Fruit fly (Drosophila melanogaster) whole organism, embryonic: ENCODE results near the gene rho-5.

Source experiments
- Aef1 ChIP-seq: fragments of 200-800 bp; sonication (Bioruptor generic); IDR thresholded peaks from 3 replicates; pipeline ENCODE4 v1.3.6; 2022; ENCODE audit warnings: missing biosample characterization, missing genetic modification characterization
- Asciz ChIP-seq: fragments of 200-800 bp; sonication (Bioruptor generic); optimal IDR thresholded peaks from 2 replicates; lab custom pipeline; 2017; ENCODE audit warnings: missing biosample characterization, mild to moderate bottlenecking, missing genetic modification characterization, missing genetic modification reagents
- Atf6 ChIP-seq: fragments of 200-800 bp; sonication (Bioruptor generic); IDR thresholded peaks from 2 replicates; pipeline ENCODE4 v1.3.6; 2022; ENCODE audit warnings: missing biosample characterization, missing genetic modification characterization
- Bteb2 ChIP-seq: fragments of 200-800 bp; sonication (Bioruptor generic); optimal IDR thresholded peaks from 2 replicates; lab custom pipeline; 2016; ENCODE audit warnings: missing biosample characterization, missing genetic modification characterization
- C15 ChIP-seq: fragments of 200-800 bp; sonication (Bioruptor generic); IDR thresholded peaks from 3 replicates; pipeline ENCODE4 v1.3.6; 2022; ENCODE audit warnings: missing biosample characterization, missing genetic modification characterization
- CG11247 ChIP-seq: fragments of 200-800 bp; sonication (Bioruptor generic); IDR thresholded peaks from 2 replicates; pipeline ENCODE4 v1.3.6; 2022; ENCODE audit warnings: missing biosample characterization, missing genetic modification characterization
- CG12155 ChIP-seq: fragments of 200-800 bp; sonication (Bioruptor generic); optimal IDR thresholded peaks from 3 replicates; lab custom pipeline; 2016; ENCODE audit warnings: missing biosample characterization, missing genetic modification characterization
- CG13287 ChIP-seq: fragments of 200-800 bp; sonication (Bioruptor generic); IDR thresholded peaks from 2 replicates; pipeline ENCODE4 v1.3.6; 2022; ENCODE audit warnings: missing biosample characterization, missing genetic modification characterization; ENCODE audit not compliant: partially characterized antibody
- CG13775 ChIP-seq: fragments of 200-800 bp; sonication (Bioruptor generic); optimal IDR thresholded peaks from 3 replicates; lab custom pipeline; 2017; ENCODE audit warnings: missing biosample characterization, mild to moderate bottlenecking, missing genetic modification characterization
- CG15479 ChIP-seq: fragments of 200-800 bp; sonication (Bioruptor generic); optimal IDR thresholded peaks from 3 replicates; lab custom pipeline; 2019; ENCODE audit warnings: missing biosample characterization, mild to moderate bottlenecking, missing genetic modification characterization, moderate library complexity
- CG17829 ChIP-seq: fragments of 200-800 bp; optimal IDR thresholded peaks from 2 replicates; lab custom pipeline; 2019; ENCODE audit warnings: missing biosample characterization, mild to moderate bottlenecking, missing genetic modification characterization, moderate library complexity
- CG2712 ChIP-seq: fragments of 200-800 bp; optimal IDR thresholded peaks from 3 replicates; lab custom pipeline; 2019; ENCODE audit warnings: missing biosample characterization, mild to moderate bottlenecking, missing genetic modification characterization, moderate library complexity
- CG33557 ChIP-seq: fragments of 200-800 bp; sonication (Bioruptor generic); optimal IDR thresholded peaks from 2 replicates; lab custom pipeline; 2019; ENCODE audit warnings: missing biosample characterization, mild to moderate bottlenecking, missing genetic modification characterization, moderate library complexity
- CG4424 ChIP-seq: fragments of 200-800 bp; sonication (Bioruptor generic); optimal IDR thresholded peaks from 3 replicates; lab custom pipeline; 2016; ENCODE audit warnings: missing biosample characterization, missing genetic modification characterization
- CG6683 ChIP-seq: fragments of 200-800 bp; sonication (Bioruptor generic); optimal IDR thresholded peaks from 2 replicates; lab custom pipeline; 2017; ENCODE audit warnings: missing biosample characterization, mild to moderate bottlenecking, missing genetic modification characterization, missing genetic modification reagents
- CG8359 ChIP-seq: fragments of 200-800 bp; sonication (Bioruptor generic); optimal IDR thresholded peaks from 2 replicates; lab custom pipeline; 2017; ENCODE audit warnings: missing biosample characterization, mild to moderate bottlenecking, missing genetic modification characterization, borderline replicate concordance
- CG8924 ChIP-seq: fragments of 200-800 bp; optimal IDR thresholded peaks from 3 replicates; lab custom pipeline; 2019; ENCODE audit warnings: missing biosample characterization, mild to moderate bottlenecking, missing genetic modification characterization, moderate library complexity
- CG9727 ChIP-seq: fragments of 200-800 bp; sonication (Bioruptor generic); optimal IDR thresholded peaks from 3 replicates; lab custom pipeline; 2017; ENCODE audit warnings: missing biosample characterization, mild to moderate bottlenecking, missing genetic modification characterization
- CoRest ChIP-seq: fragments of 200-800 bp; sonication (Bioruptor generic); optimal IDR thresholded peaks from 3 replicates; lab custom pipeline; 2018; ENCODE audit warnings: missing biosample characterization, mild to moderate bottlenecking, missing genetic modification characterization, moderate library complexity
- D19A ChIP-seq: fragments of 200-800 bp; optimal IDR thresholded peaks from 3 replicates; lab custom pipeline; 2019; ENCODE audit warnings: missing biosample characterization, mild to moderate bottlenecking, missing genetic modification characterization, moderate library complexity
- Dip3 ChIP-seq: fragments of 200-800 bp; sonication (Bioruptor generic); optimal IDR thresholded peaks from 3 replicates; lab custom pipeline; 2016; ENCODE audit warnings: missing biosample characterization, missing genetic modification characterization
- Eip74EF ChIP-seq, 2 experiments: fragments of 200-800 bp in 1 of 2; fragments of >200 bp in 1 of 2; sonication (Bioruptor generic) in 1 of 2; optimal IDR thresholded peaks; 2 replicates each; lab custom pipeline; 2017 to 2019; ENCODE audit warnings: missing biosample characterization in 2 of 2, missing genetic modification characterization in 2 of 2, mild to moderate bottlenecking in 1 of 2, moderate library complexity in 1 of 2
- Fer1 ChIP-seq: fragments of 200-800 bp; sonication (Bioruptor generic); optimal IDR thresholded peaks from 2 replicates; lab custom pipeline; 2017; ENCODE audit warnings: missing biosample characterization, mild to moderate bottlenecking, missing genetic modification characterization
- Hr78 ChIP-seq, 2 experiments: fragments of 200-800 bp in 1 of 2; fragments of >200 bp in 1 of 2; sonication (Bioruptor generic) in 1 of 2; optimal IDR thresholded peaks; 2 replicates each; lab custom pipeline; 2017 to 2019; ENCODE audit warnings: missing biosample characterization in 2 of 2, missing genetic modification characterization in 2 of 2, mild to moderate bottlenecking in 1 of 2, moderate library complexity in 1 of 2
- Jarid2 ChIP-seq: fragments of 200-800 bp; sonication (Bioruptor generic); optimal IDR thresholded peaks from 3 replicates; lab custom pipeline; 2017; ENCODE audit warnings: mild to moderate bottlenecking, missing biosample characterization, missing genetic modification reagents, missing genetic modification characterization
- MTF-1 ChIP-seq: fragments of 200-800 bp; sonication (Bioruptor generic); optimal IDR thresholded peaks from 2 replicates; lab custom pipeline; 2018; ENCODE audit warnings: missing biosample characterization, mild to moderate bottlenecking, missing genetic modification characterization, borderline replicate concordance
- Nf-YA ChIP-seq: fragments of 200-800 bp; sonication (Bioruptor generic); IDR thresholded peaks from 2 replicates; pipeline ENCODE4 v1.3.6; 2022; ENCODE audit warnings: missing biosample characterization, missing genetic modification characterization
- Rfx ChIP-seq: fragments of 200-800 bp; sonication (Bioruptor generic); IDR thresholded peaks from 2 replicates; pipeline ENCODE4 v1.3.6; 2022; ENCODE audit warnings: missing biosample characterization, missing genetic modification characterization
- abd-A ChIP-seq: fragments of 200-800 bp; sonication (Bioruptor generic); optimal IDR thresholded peaks from 3 replicates; lab custom pipeline; 2019; ENCODE audit warnings: missing biosample characterization, mild to moderate bottlenecking, missing genetic modification characterization, moderate library complexity
- ash1 ChIP-seq: fragments of 200-800 bp; sonication (Bioruptor generic); optimal IDR thresholded peaks from 2 replicates; lab custom pipeline; 2018; ENCODE audit warnings: missing biosample characterization, mild to moderate bottlenecking, missing genetic modification characterization
- bbx ChIP-seq: fragments of 200-800 bp; sonication (Bioruptor generic); IDR thresholded peaks from 2 replicates; pipeline ENCODE4 v1.3.6; 2022; ENCODE audit warnings: missing biosample characterization, missing genetic modification characterization; ENCODE audit not compliant: partially characterized antibody
- crp ChIP-seq, 2 experiments: fragments of 200-800 bp; sonication (Bioruptor generic); optimal IDR thresholded peaks; 2 replicates in 1 of 2; 3 replicates in 1 of 2; lab custom pipeline; 2017; ENCODE audit warnings: missing biosample characterization in 2 of 2, missing genetic modification characterization in 2 of 2, mild to moderate bottlenecking in 1 of 2, moderate library complexity in 1 of 2
- danr ChIP-seq: fragments of 200-800 bp; sonication (Bioruptor generic); IDR thresholded peaks from 2 replicates; pipeline ENCODE4 v1.3.6; 2022; ENCODE audit warnings: missing biosample characterization, missing genetic modification characterization
- dmrt11E ChIP-seq: fragments of 200-800 bp; sonication (Bioruptor generic); optimal IDR thresholded peaks from 3 replicates; lab custom pipeline; 2018; ENCODE audit warnings: missing biosample characterization, mild to moderate bottlenecking, missing genetic modification characterization, moderate library complexity
- dmrt99B ChIP-seq: fragments of 200-800 bp; sonication (Bioruptor generic); optimal IDR thresholded peaks from 2 replicates; lab custom pipeline; 2018; ENCODE audit warnings: missing biosample characterization, mild to moderate bottlenecking, missing genetic modification characterization, moderate library complexity
- fu2 ChIP-seq: fragments of 200-800 bp; sonication (Bioruptor generic); optimal IDR thresholded peaks from 2 replicates; lab custom pipeline; 2016; ENCODE audit warnings: missing biosample characterization, missing genetic modification characterization
- gcm2 ChIP-seq: fragments of 200-800 bp; sonication (Bioruptor generic); optimal IDR thresholded peaks from 2 replicates; lab custom pipeline; 2016; ENCODE audit warnings: missing biosample characterization, missing genetic modification characterization
- gsb ChIP-seq: fragments of 200-800 bp; sonication (Bioruptor generic); IDR thresholded peaks from 2 replicates; pipeline ENCODE4 v1.3.6; 2022; ENCODE audit warnings: missing biosample characterization, missing genetic modification characterization
- kni ChIP-seq: fragments of 200-800 bp; sonication (Bioruptor generic); optimal IDR thresholded peaks from 3 replicates; lab custom pipeline; 2017; ENCODE audit warnings: mild to moderate bottlenecking, missing biosample characterization, missing genetic modification reagents, missing genetic modification characterization
- maf-S ChIP-seq: fragments of 200-800 bp; sonication (Bioruptor generic); optimal IDR thresholded peaks from 2 replicates; lab custom pipeline; 2016; ENCODE audit warnings: missing biosample characterization, missing genetic modification characterization
- nau ChIP-seq: fragments of 200-800 bp; sonication (Bioruptor generic); optimal IDR thresholded peaks from 3 replicates; lab custom pipeline; 2017; ENCODE audit warnings: missing biosample characterization, mild to moderate bottlenecking, missing genetic modification characterization, missing genetic modification reagents
- nmo ChIP-seq: fragments of 200-800 bp; sonication (Bioruptor generic); optimal IDR thresholded peaks from 2 replicates; lab custom pipeline; 2018; ENCODE audit warnings: missing biosample characterization, mild to moderate bottlenecking, missing genetic modification characterization, moderate library complexity
- otp ChIP-seq: fragments of 200-800 bp; sonication (Bioruptor generic); IDR thresholded peaks from 3 replicates; pipeline ENCODE4, ENCODE4 v1.3.6; 2022; ENCODE audit warnings: missing biosample characterization, missing genetic modification characterization
- rib ChIP-seq: fragments of 200-800 bp; sonication (Bioruptor generic); IDR thresholded peaks from 2 replicates; pipeline ENCODE4 v1.3.6; 2022; ENCODE audit warnings: missing biosample characterization, missing genetic modification characterization
- sd ChIP-seq: fragments of 200-800 bp; sonication (Bioruptor generic); optimal IDR thresholded peaks from 3 replicates; lab custom pipeline; 2018; ENCODE audit warnings: missing biosample characterization, mild to moderate bottlenecking, missing genetic modification characterization, moderate library complexity
- so ChIP-seq: fragments of 200-800 bp; sonication (Bioruptor generic); IDR thresholded peaks from 3 replicates; pipeline ENCODE4 v1.3.6; 2022; ENCODE audit warnings: missing biosample characterization, missing genetic modification characterization
- unpg ChIP-seq: fragments of 200-800 bp; sonication (Bioruptor generic); optimal IDR thresholded peaks from 3 replicates; lab custom pipeline; 2018; ENCODE audit warnings: missing biosample characterization, mild to moderate bottlenecking, missing genetic modification characterization, moderate library complexity
- vfl ChIP-seq: fragments of 200-800 bp; sonication (Bioruptor generic); optimal IDR thresholded peaks from 2 replicates; lab custom pipeline; 2016; ENCODE audit warnings: missing biosample characterization, missing genetic modification characterization
- yki ChIP-seq: fragments of >200 bp; optimal IDR thresholded peaks from 3 replicates; lab custom pipeline; 2018

rho-5 gene

DNA sequence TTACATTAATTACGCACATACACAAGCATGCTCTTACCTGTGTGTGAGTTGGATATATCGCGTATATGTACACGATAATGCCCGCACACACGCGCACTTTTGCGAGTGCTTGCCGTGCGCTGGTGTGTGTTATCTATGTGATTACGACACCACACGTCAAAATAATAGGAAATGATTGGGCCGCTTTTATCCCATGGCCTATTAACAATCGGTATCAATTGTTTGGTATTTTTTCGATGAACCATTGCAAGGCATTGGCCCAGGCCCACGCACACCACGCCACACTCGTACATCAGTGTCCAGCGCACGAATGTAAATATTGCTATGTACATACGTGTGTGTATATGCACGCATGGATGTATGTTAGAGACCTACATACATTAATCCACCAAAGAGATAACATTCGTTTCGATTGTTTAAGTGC lies 38.8 kb downstream of the rho-5 start (continued):
- TF ChIP-seq CoRest (tag; lab: Kevin White, UChicago) (peak; percentile 10), Nf-YA (GFP tag; lab: Robert Waterston, UW) (no peak), CG15479 (GFP tag; lab: Kevin White, UChicago) (peak; percentile 73), yki (lab: Kevin White, UChicago) (no peak), Asciz (GFP tag; lab: Kevin White, UChicago) (peak; percentile 69), nau (peak; percentile 85), CG13775 (GFP tag; lab: Kevin White, UChicago) (peak; percentile 50), crp (GFP tag; optimal IDR thresholded peaks at IDR 0.05; lab: Kevin White, UChicago) (no peak), so (no peak; the same call in 1 of the 3 replicates), dmrt99B (tag; lab: Kevin White, UChicago) (peak; percentile 47), abd-A (tag; lab: Kevin White, UChicago) (peak; percentile 99), vfl (GFP tag; lab: Kevin White, UChicago) (peak; percentile 17), bbx (GFP tag; lab: Robert Waterston, UW) (peak; percentile 51), Rfx (GFP tag; lab: Robert Waterston, UW) (peak; percentile 75), D19A (tag; lab: Kevin White, UChicago) (peak; percentile 67), CG17829 (tag; lab: Kevin White, UChicago) (peak; percentile 63), unpg (peak; percentile 57), CG12155 (peak; percentile 7), CG4424 (GFP tag; lab: Kevin White, UChicago) (peak; percentile 36), Dip3 (GFP tag; lab: Kevin White, UChicago) (no peak), Fer1 (peak; percentile 85), CG33557 (GFP tag; lab: Kevin White, UChicago) (peak; percentile 76), Aef1 (GFP tag; lab: Robert Waterston, UW) (no peak), danr (no peak), maf-S (GFP tag; lab: Kevin White, UChicago) (peak; percentile 41), gsb (GFP tag; lab: Robert Waterston, UW) (no peak), otp (GFP tag; lab: Robert Waterston, UW) (no peak; the same call in 2 of the 3 replicates), sd (peak; percentile 93), CG2712 (peak; percentile 56), Bteb2 (GFP tag; lab: Kevin White, UChicago) (peak; percentile 36), CG9727 (peak; percentile 57), Hr78 (GFP tag; optimal IDR thresholded peaks at IDR 0.05; lab: Kevin White, UChicago) (peak in 1 of 2 experiments; percentile 51), Atf6 (GFP tag; lab: Robert Waterston, UW) (0 out of 2 replicates have a peak, but pooled peaks have one; percentile 62), CG8924 (tag; lab: Kevin White, UChicago) (peak; percentile 82), fu2 (GFP tag; lab: Kevin White, UChicago) (peak; percentile 21), C15 (GFP tag; lab: Robert Waterston, UW) (no peak), kni (GFP tag; lab: Kevin White, UChicago) (peak; percentile 98), gcm2 (GFP tag; lab: Kevin White, UChicago) (peak; percentile 22), CG8359 (GFP tag; lab: Kevin White, UChicago) (no peak), CG6683 (GFP tag; lab: Kevin White, UChicago) (peak; percentile 50), rib (peak; percentile 79; the same call in 1 of the 2 replicates), nmo (GFP tag; lab: Kevin White, UChicago) (peak; percentile 35), Jarid2 (GFP tag; lab: Kevin White, UChicago) (no peak), Eip74EF (GFP tag; optimal IDR thresholded peaks at IDR 0.05; lab: Kevin White, UChicago) (peak in 1 of 2 experiments; percentile 93), ash1 (GFP tag; lab: Kevin White, UChicago) (peak; percentile 40), CG13287 (peak; percentile 81), dmrt11E (tag; lab: Kevin White, UChicago) (peak; percentile 25), MTF-1 (GFP tag; lab: Kevin White, UChicago) (peak; percentile 74), CG11247 (GFP tag; lab: Robert Waterston, UW) (no peak)
